Worm (Caenorhabditis elegans) whole organism, L1 larva: ENCODE data around the gene rab-14.
A peak's percentile ranks its signal among the peaks of the same experiment; 100 is the strongest.

Experiments used
- C16A3.4 ChIP-seq: fragments of 150-350 bp; optimal IDR thresholded peaks from 2 replicates; lab custom pipeline; 2014; ENCODE audit warnings: missing biosample characterization, missing genetic modification characterization
- Y116A8C.19 ChIP-seq: sonication (generic microtip); optimal IDR thresholded peaks from 2 replicates; lab custom pipeline; 2016; ENCODE audit warnings: missing compliant biosample characterization, missing genetic modification characterization, borderline replicate concordance
- ama-1 ChIP-seq: fragments of 150-350 bp; optimal IDR thresholded peaks from 2 replicates; lab custom pipeline; 2014
- ceh-8 ChIP-seq: fragments of 200-800 bp; sonication (Bioruptor generic); optimal IDR thresholded peaks from 2 replicates; lab custom pipeline; 2018; ENCODE audit warnings: mild to moderate bottlenecking, missing genetic modification characterization, moderate library complexity, missing compliant biosample characterization
- ceh-82 ChIP-seq, 3 experiments: fragments of 150-350 bp in 1 of 3; sonication (generic microtip) in 2 of 3; optimal IDR thresholded peaks; 2 replicates each; lab custom pipeline; 2014 to 2017; ENCODE audit warnings: missing biosample characterization in 3 of 3, missing genetic modification characterization in 3 of 3
- dsc-1 ChIP-seq: sonication (generic microtip); optimal IDR thresholded peaks from 2 replicates; lab custom pipeline; 2016; ENCODE audit warnings: mild to moderate bottlenecking, missing genetic modification characterization, missing compliant biosample characterization
- efl-1 ChIP-seq, 4 experiments: fragments of 150-350 bp; optimal IDR thresholded peaks in 3 of 4; peaks in 1 of 4; 1 replicate in 1 of 4; 2 replicates in 3 of 4; lab custom pipeline; 2014; ENCODE audit warnings: missing biosample characterization in 2 of 4, missing genetic modification characterization in 2 of 4, missing genetic modification reagents in 2 of 4
- efl-3 ChIP-seq: fragments of 200-800 bp; sonication (Bioruptor generic); optimal IDR thresholded peaks from 2 replicates; lab custom pipeline; 2018; ENCODE audit warnings: mild to moderate bottlenecking, missing genetic modification characterization, missing compliant biosample characterization
- elt-3 ChIP-seq, 6 experiments: fragments of 150-350 bp in 1 of 6; sonication (generic microtip); optimal IDR thresholded peaks; 2 replicates each; lab custom pipeline; 2017 to 2018; ENCODE audit warnings: missing biosample characterization in 6 of 6, missing genetic modification characterization in 6 of 6, inconsistent platforms in 1 of 6
- fos-1 ChIP-seq: fragments of 150-350 bp; optimal IDR thresholded peaks from 2 replicates; lab custom pipeline; 2014; ENCODE audit warnings: missing biosample characterization, missing genetic modification characterization
- hlh-4 ChIP-seq: sonication (generic microtip); optimal IDR thresholded peaks from 2 replicates; lab custom pipeline; 2016; ENCODE audit warnings: mild to moderate bottlenecking, missing genetic modification characterization, missing compliant biosample characterization
- hpl-2 ChIP-seq: fragments of 150-350 bp; optimal IDR thresholded peaks from 2 replicates; lab custom pipeline; 2014; ENCODE audit warnings: missing biosample characterization, missing genetic modification reagents, missing genetic modification characterization
- jun-1 ChIP-seq: fragments of 150-350 bp; optimal IDR thresholded peaks from 2 replicates; lab custom pipeline; 2014; ENCODE audit warnings: missing biosample characterization, missing genetic modification reagents, missing genetic modification characterization
- lin-13 ChIP-seq: fragments of 150-350 bp; optimal IDR thresholded peaks from 2 replicates; lab custom pipeline; 2014; ENCODE audit warnings: missing biosample characterization, missing genetic modification reagents, missing genetic modification characterization
- lin-15B ChIP-seq: fragments of 150-350 bp; sonication (generic microtip); optimal IDR thresholded peaks from 3 replicates; lab custom pipeline; 2014; ENCODE audit warnings: missing biosample characterization, missing genetic modification characterization
- lin-35 ChIP-seq, 2 experiments: fragments of 150-350 bp; optimal IDR thresholded peaks; 2 replicates each; lab custom pipeline; 2014; ENCODE audit warnings: missing biosample characterization in 2 of 2, missing genetic modification characterization in 2 of 2, missing genetic modification reagents in 2 of 2
- lin-39 ChIP-seq: fragments of 150-350 bp; optimal IDR thresholded peaks from 2 replicates; lab custom pipeline; 2014; ENCODE audit warnings: missing biosample characterization, missing genetic modification reagents, missing genetic modification characterization
- lir-3 ChIP-seq: sonication (generic microtip); optimal IDR thresholded peaks from 2 replicates; lab custom pipeline; 2016; ENCODE audit warnings: mild to moderate bottlenecking, missing genetic modification characterization, moderate library complexity, missing compliant biosample characterization; ENCODE audit not compliant: poor library complexity
- lsy-2 ChIP-seq, 2 experiments: fragments of 150-350 bp; optimal IDR thresholded peaks; 2 replicates each; lab custom pipeline; 2014; ENCODE audit warnings: missing biosample characterization in 2 of 2, missing genetic modification characterization in 2 of 2
- mep-1 ChIP-seq: fragments of 150-350 bp; optimal IDR thresholded peaks from 2 replicates; lab custom pipeline; 2014; ENCODE audit warnings: missing biosample characterization, missing genetic modification characterization
- nhr-20 ChIP-seq: sonication (generic microtip); optimal IDR thresholded peaks from 2 replicates; lab custom pipeline; 2016; ENCODE audit warnings: mild to moderate bottlenecking, missing genetic modification characterization, missing compliant biosample characterization
- nhr-237 ChIP-seq: fragments of 150-350 bp; optimal IDR thresholded peaks from 2 replicates; lab custom pipeline; 2014; ENCODE audit warnings: missing biosample characterization, missing genetic modification characterization
- nhr-47 ChIP-seq: sonication (generic microtip); optimal IDR thresholded peaks from 2 replicates; lab custom pipeline; 2016; ENCODE audit warnings: mild to moderate bottlenecking, missing genetic modification characterization, moderate library complexity, missing compliant biosample characterization
- nhr-71 ChIP-seq: sonication (generic microtip); optimal IDR thresholded peaks from 2 replicates; lab custom pipeline; 2016; ENCODE audit warnings: mild to moderate bottlenecking, missing genetic modification characterization, moderate library complexity, missing compliant biosample characterization
- nhr-84 ChIP-seq: sonication (generic microtip); optimal IDR thresholded peaks from 2 replicates; lab custom pipeline; 2017; ENCODE audit warnings: missing biosample characterization, missing genetic modification characterization
- nhr-90 ChIP-seq: sonication (generic microtip); optimal IDR thresholded peaks from 2 replicates; lab custom pipeline; 2016; ENCODE audit warnings: mild to moderate bottlenecking, missing genetic modification characterization, missing compliant biosample characterization; ENCODE audit not compliant: poor library complexity
- pqm-1 ChIP-seq: sonication (generic microtip); optimal IDR thresholded peaks from 3 replicates; lab custom pipeline; 2017; ENCODE audit warnings: missing biosample characterization, missing genetic modification characterization
- rnt-1 ChIP-seq: sonication (generic microtip); optimal IDR thresholded peaks from 2 replicates; lab custom pipeline; 2016; ENCODE audit warnings: mild to moderate bottlenecking, missing genetic modification characterization, moderate library complexity, missing compliant biosample characterization
- snpc-4 ChIP-seq: fragments of 150-350 bp; optimal IDR thresholded peaks from 2 replicates; lab custom pipeline; 2014; ENCODE audit warnings: missing biosample characterization, missing genetic modification characterization
- snu-23 ChIP-seq: sonication (generic microtip); optimal IDR thresholded peaks from 2 replicates; lab custom pipeline; 2016; ENCODE audit warnings: missing genetic modification characterization, missing compliant biosample characterization
- tlp-1 ChIP-seq: fragments of 150-350 bp; optimal IDR thresholded peaks from 2 replicates; lab custom pipeline; 2014; ENCODE audit warnings: missing biosample characterization, missing genetic modification characterization
- unc-98 ChIP-seq: fragments of 200-800 bp; sonication (Bioruptor generic); IDR thresholded peaks from 2 replicates; pipeline ENCODE4 v1.3.6; 2022; ENCODE audit warnings: missing genetic modification characterization, missing compliant biosample characterization

rab-14 gene

ce11 chrX:15591068-15591467, 15.4 kb downstream of the rab-14 start, which contains the start of gene usp-33:
usp-33 (plus strand) TSS chrX:15591368.
- no peak for TF ChIP-seq unc-98 (GFP tag; lab: Robert Waterston, UW)

ce11 chrX:15590347-15590928, 16.0 kb downstream of the rab-14 start, which contains the start of gene gas-1:
gas-1 (minus strand) TSS chrX:15590397.
- TF ChIP-seq efl-1 (optimal IDR thresholded peaks at IDR 0.05; lab: Kevin White, UChicago): peak in 1 of 2 experiments; percentile 9
- peak in 1 of 2 experiments; percentile 7 for TF ChIP-seq efl-1 (GFP tag; optimal IDR thresholded peaks at IDR 0.05 in 1 of 2; lab: Kevin White, UChicago)
- no peak for TF ChIP-seq nhr-237 (tag; lab: Kevin White, UChicago)
- TF ChIP-seq pqm-1 (tag; lab: Kevin White, UChicago): no peak
- no peak for TF ChIP-seq lin-15B (tag; lab: Kevin White, UChicago)
- no peak for TF ChIP-seq nhr-84 (tag; lab: Kevin White, UChicago)
- TF ChIP-seq fos-1 (tag; lab: Kevin White, UChicago): no peak
- TF ChIP-seq lin-13 (GFP tag; lab: Kevin White, UChicago): no peak
- TF ChIP-seq rnt-1 (tag; lab: Kevin White, UChicago): peak; percentile 1
- peak; percentile 5 to 48 for TF ChIP-seq lin-35 (GFP tag; optimal IDR thresholded peaks at IDR 0.05; lab: Kevin White, UChicago)
- peak; percentile 10 for TF ChIP-seq nhr-20 (tag; lab: Kevin White, UChicago)
- peak; percentile 13 for TF ChIP-seq nhr-90 (tag; lab: Kevin White, UChicago)
- TF ChIP-seq efl-3: no peak
- no peak for TF ChIP-seq hlh-4 (tag; lab: Kevin White, UChicago)
- TF ChIP-seq snu-23 (GFP tag; lab: Kevin White, UChicago): peak; percentile 31
- peak; percentile 24 for TF ChIP-seq nhr-47 (tag; lab: Kevin White, UChicago)
- TF ChIP-seq lsy-2 (tag; optimal IDR thresholded peaks at IDR 0.05; lab: Kevin White, UChicago): no peak
- TF ChIP-seq nhr-71 (tag; lab: Kevin White, UChicago): peak; percentile 20
- TF ChIP-seq elt-3 (tag; optimal IDR thresholded peaks at IDR 0.05; lab: Kevin White, UChicago): peak in 1 of 6 experiments; percentile 26

- TF ChIP-seq lin-35 (GFP tag; optimal IDR thresholded peaks at IDR 0.05; lab: Kevin White, UChicago) (no peak), mep-1 (tag; lab: Kevin White, UChicago) (no peak), snpc-4 (tag; lab: Kevin White, UChicago) (peak; percentile 30), ceh-82 (tag; optimal IDR thresholded peaks at IDR 0.05; lab: Kevin White, UChicago) (no peak), C16A3.4 (tag; lab: Kevin White, UChicago) (no peak)
These were observed 20.2 kb downstream of the rab-14 start for ce11 chrX:15586192-15586591.

ce11 chrX:15585144-15585543, 21.3 kb downstream of the rab-14 start:
- TF ChIP-seq nhr-20 (tag; lab: Kevin White, UChicago) (no peak), Y116A8C.19 (no peak), efl-3 (no peak)

ce11 chrX:15576942-15577341, 29.5 kb downstream of the rab-14 start, which contains the start of gene K09A9.6:
K09A9.6 (plus strand) TSS chrX:15577242.
- no peak for TF ChIP-seq dsc-1 (tag; lab: Kevin White, UChicago)
- TF ChIP-seq jun-1: no peak
- no peak for TF ChIP-seq tlp-1 (tag; lab: Kevin White, UChicago)
- TF ChIP-seq efl-3: no peak
- no peak for TF ChIP-seq ceh-8
- no peak for TF ChIP-seq hpl-2 (GFP tag; lab: Kevin White, UChicago)
- no peak for TF ChIP-seq nhr-237 (tag; lab: Kevin White, UChicago)
- no peak for TF ChIP-seq ama-1 (lab: Kevin White, UChicago)
- no peak for TF ChIP-seq lin-39 (tag; lab: Kevin White, UChicago)
- TF ChIP-seq lin-35 (GFP tag; optimal IDR thresholded peaks at IDR 0.05; lab: Kevin White, UChicago): no peak
- no peak for TF ChIP-seq rnt-1 (tag; lab: Kevin White, UChicago)
- TF ChIP-seq lir-3 (tag; lab: Kevin White, UChicago): no peak
